Worm (Caenorhabditis elegans) whole organism, L2 larva: Measurements from ENCODE around the gene H11E01.3.

Experiments used
- R02D3.7 ChIP-seq: fragments of 150-350 bp; optimal IDR thresholded peaks from 2 replicates; lab custom pipeline; 2014; ENCODE audit warnings: missing biosample characterization, missing genetic modification characterization
- ama-1 ChIP-seq: fragments of 150-350 bp; optimal IDR thresholded peaks from 2 replicates; lab custom pipeline; 2018; ENCODE audit warnings: inconsistent platforms
- dmd-4 ChIP-seq: sonication (generic microtip); optimal IDR thresholded peaks from 2 replicates; lab custom pipeline; 2017; ENCODE audit warnings: missing biosample characterization, missing genetic modification characterization
- elt-1 ChIP-seq: fragments of 150-350 bp; optimal IDR thresholded peaks from 2 replicates; lab custom pipeline; 2014; ENCODE audit warnings: missing biosample characterization, missing genetic modification characterization
- gmeb-1 ChIP-seq: fragments of 150-350 bp; optimal IDR thresholded peaks from 2 replicates; lab custom pipeline; 2014; ENCODE audit warnings: missing biosample characterization, missing genetic modification characterization
- lsy-2 ChIP-seq, 2 experiments: fragments of 150-350 bp in 1 of 2; sonication (generic microtip) in 1 of 2; optimal IDR thresholded peaks; 2 replicates each; lab custom pipeline; 2014 to 2017; ENCODE audit warnings: missing biosample characterization in 2 of 2, missing genetic modification characterization in 2 of 2
- nhr-10 ChIP-seq: sonication (generic microtip); optimal IDR thresholded peaks from 2 replicates; lab custom pipeline; 2017; ENCODE audit warnings: missing biosample characterization, missing genetic modification characterization
- nhr-129 ChIP-seq: fragments of 150-350 bp; optimal IDR thresholded peaks from 2 replicates; lab custom pipeline; 2014; ENCODE audit warnings: missing biosample characterization, missing genetic modification characterization
- nhr-77 ChIP-seq: fragments of 150-350 bp; optimal IDR thresholded peaks from 2 replicates; lab custom pipeline; 2014; ENCODE audit warnings: missing biosample characterization, missing genetic modification characterization
- skn-1 ChIP-seq: sonication (generic microtip); optimal IDR thresholded peaks from 2 replicates; lab custom pipeline; 2017; ENCODE audit warnings: missing biosample characterization, missing genetic modification characterization
- snpc-4 ChIP-seq: fragments of 150-350 bp; optimal IDR thresholded peaks from 2 replicates; lab custom pipeline; 2014; ENCODE audit warnings: missing biosample characterization, missing genetic modification characterization
- unc-62 ChIP-seq: fragments of 150-350 bp; optimal IDR thresholded peaks from 2 replicates; lab custom pipeline; 2014; ENCODE audit warnings: missing biosample characterization, missing genetic modification reagents, missing genetic modification characterization
- zag-1 ChIP-seq: fragments of 150-350 bp; optimal IDR thresholded peaks from 2 replicates; lab custom pipeline; 2014; ENCODE audit warnings: missing biosample characterization, missing genetic modification characterization
- ztf-4 ChIP-seq: fragments of 150-350 bp; optimal IDR thresholded peaks from 2 replicates; lab custom pipeline; 2014; ENCODE audit warnings: missing biosample characterization, missing genetic modification characterization

DNA sequence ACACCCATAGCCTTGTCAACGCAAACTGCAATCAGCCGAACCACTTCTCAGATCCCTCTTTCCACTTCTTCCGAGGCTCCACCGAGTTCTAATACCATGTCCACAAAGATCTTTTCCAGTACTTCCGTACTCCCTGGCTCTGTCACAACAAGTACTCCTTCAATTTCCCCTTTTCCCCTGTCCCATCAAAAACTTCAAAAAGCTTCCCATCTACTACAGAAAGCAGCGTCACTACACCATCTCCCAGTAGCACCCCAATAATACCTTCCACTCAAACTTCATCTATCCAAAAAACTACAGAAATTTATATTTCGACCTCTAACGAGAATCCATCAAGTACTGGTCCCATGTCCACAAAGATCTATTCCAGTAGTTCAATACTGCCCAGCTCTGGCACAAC, 47.8 kb upstream of the H11E01.3 start:
- TF ChIP-seq ztf-4 (tag; lab: Kevin White, UChicago) = no peak
- TF ChIP-seq elt-1 (tag; lab: Kevin White, UChicago) = no peak
- TF ChIP-seq skn-1 (tag; lab: Kevin White, UChicago) = no peak
- TF ChIP-seq nhr-77 = no peak
- no peak for TF ChIP-seq lsy-2 (tag; optimal IDR thresholded peaks at IDR 0.05; lab: Kevin White, UChicago)
- TF ChIP-seq gmeb-1 = no peak
- TF ChIP-seq ama-1 (lab: Kevin White, UChicago) = no peak
- TF ChIP-seq zag-1 (tag; lab: Kevin White, UChicago) = no peak
- no peak for TF ChIP-seq R02D3.7 (tag; lab: Kevin White, UChicago)
- TF ChIP-seq unc-62 (GFP tag; lab: Kevin White, UChicago) = no peak
- TF ChIP-seq dmd-4 (tag; lab: Kevin White, UChicago) = no peak
- TF ChIP-seq nhr-10 = no peak
- TF ChIP-seq nhr-129 = no peak
- no peak for TF ChIP-seq snpc-4 (tag; lab: Kevin White, UChicago)
